Worm (Caenorhabditis elegans): ENCODE data around the gene Y45G5AM.4.

Y45G5AM.4 gene

ce11 chrV:4194587-4195211, 31.7 kb downstream of the Y45G5AM.4 start, which contains the start of gene Y45G5AM.9 (continued):
- TF ChIP-seq mec-3 (tag; optimal IDR thresholded peaks at IDR 0.05; ENCODE audit: borderline replicate concordance): no peak
- peak; percentile 66 for TF ChIP-seq unc-42 (tag; optimal IDR thresholded peaks at IDR 0.05)

- TF ChIP-seq C38D4.7 (GFP tag; optimal IDR thresholded peaks at IDR 0.05) (no peak), sox-4 (tag; optimal IDR thresholded peaks at IDR 0.05) (no peak), dmd-4 (tag; optimal IDR thresholded peaks at IDR 0.05; ENCODE audit: borderline replicate concordance) (no peak), dve-1 (tag; optimal IDR thresholded peaks at IDR 0.05) (no peak), che-1 (tag; optimal IDR thresholded peaks at IDR 0.05) (no peak), syd-9 (tag; optimal IDR thresholded peaks at IDR 0.05) (no peak), pag-3 (tag; optimal IDR thresholded peaks at IDR 0.05; ENCODE audit: borderline replicate concordance) (no peak), nfya-1 (tag; optimal IDR thresholded peaks at IDR 0.05) (no peak), ama-1 (optimal IDR thresholded peaks at IDR 0.05) (no peak)
Measured at ce11 chrV:4195283-4195682, 32.3 kb downstream of the Y45G5AM.4 start, which contains the start of gene algn-5. Gene algn-5, plus strand, starts transcription at chrV:4195577.

- TF ChIP-seq mec-3 (tag; optimal IDR thresholded peaks at IDR 0.05; ENCODE audit: borderline replicate concordance): no peak
- TF ChIP-seq elt-2 (tag; optimal IDR thresholded peaks at IDR 0.05): no peak
- no peak for TF ChIP-seq ceh-31 (tag; optimal IDR thresholded peaks at IDR 0.05)
- TF ChIP-seq sox-2 (GFP tag; IDR thresholded peaks at IDR 0.05): no peak
- no peak for TF ChIP-seq T23F11.4 (GFP tag; optimal IDR thresholded peaks at IDR 0.05)
- TF ChIP-seq K02D7.2 (tag; optimal IDR thresholded peaks at IDR 0.05): no peak
- no peak for TF ChIP-seq gmeb-2 (tag; optimal IDR thresholded peaks at IDR 0.05)
- TF ChIP-seq pha-2 (tag; optimal IDR thresholded peaks at IDR 0.05): no peak
- no peak for TF ChIP-seq pros-1 (tag; optimal IDR thresholded peaks at IDR 0.05)
- no peak for TF ChIP-seq che-1 (tag; optimal IDR thresholded peaks at IDR 0.05)
- no peak for TF ChIP-seq nhr-11 (tag; optimal IDR thresholded peaks at IDR 0.05)
- TF ChIP-seq unc-55 (GFP tag; optimal IDR thresholded peaks at IDR 0.05): no peak
- TF ChIP-seq npax-4 (tag; optimal IDR thresholded peaks at IDR 0.05): no peak
- no peak for TF ChIP-seq ceh-18 (tag; optimal IDR thresholded peaks at IDR 0.05)
- TF ChIP-seq sdc-2 (tag; optimal IDR thresholded peaks at IDR 0.05): no peak
- no peak for TF ChIP-seq dve-1 (tag; optimal IDR thresholded peaks at IDR 0.05)
- no peak for TF ChIP-seq fkh-6 (tag; optimal IDR thresholded peaks at IDR 0.05)
- no peak for TF ChIP-seq fkh-10 (GFP tag; optimal IDR thresholded peaks at IDR 0.05)
- TF ChIP-seq ceh-2 (tag; optimal IDR thresholded peaks at IDR 0.05): no peak
Measured at ce11 chrV:4199185-4199584, 36.2 kb downstream of the Y45G5AM.4 start, which contains the start of gene rpac-40. Gene rpac-40, plus strand, starts transcription at chrV:4199485.

ce11 chrV:4204421-4204820, 41.4 kb downstream of the Y45G5AM.4 start, which contains the start of gene H43I07.1:
Gene H43I07.1, plus strand, starts transcription at chrV:4204721.
- no peak for TF ChIP-seq ahr-1 (tag; optimal IDR thresholded peaks at IDR 0.05)
- TF ChIP-seq sox-2 (GFP tag; IDR thresholded peaks at IDR 0.05): no peak
- TF ChIP-seq ceh-22 (tag; optimal IDR thresholded peaks at IDR 0.05): no peak
- TF ChIP-seq ceh-45 (GFP tag; IDR thresholded peaks at IDR 0.05): no peak
- TF ChIP-seq K02D7.2 (tag; optimal IDR thresholded peaks at IDR 0.05): no peak
- no peak for TF ChIP-seq pag-3 (tag; optimal IDR thresholded peaks at IDR 0.05; ENCODE audit: borderline replicate concordance)
- TF ChIP-seq ceh-18 (tag; optimal IDR thresholded peaks at IDR 0.05): no peak
- no peak for TF ChIP-seq syd-9 (tag; optimal IDR thresholded peaks at IDR 0.05)
- no peak for TF ChIP-seq T23F11.4 (GFP tag; optimal IDR thresholded peaks at IDR 0.05)
- no peak for TF ChIP-seq zip-5 (tag; optimal IDR thresholded peaks at IDR 0.05)
- no peak for TF ChIP-seq nfya-1 (tag; optimal IDR thresholded peaks at IDR 0.05)
- no peak for TF ChIP-seq unc-3 (GFP tag; conservative IDR thresholded peaks at IDR 0.05)
- TF ChIP-seq unc-3 (tag; optimal IDR thresholded peaks at IDR 0.05): no peak
- TF ChIP-seq tbx-7 (tag; optimal IDR thresholded peaks at IDR 0.05): no peak
- TF ChIP-seq hlh-13 (GFP tag; optimal IDR thresholded peaks at IDR 0.05): no peak

Data from whole organism, late embryonic.